Worm (Caenorhabditis elegans) whole organism, L4 larva: ENCODE results near the gene C38C6.3.

Experiments
- D1046.2 ChIP-seq: fragments of 200-800 bp; sonication (Bioruptor generic); IDR thresholded peaks from 2 replicates; pipeline ENCODE4 v1.3.6; 2022; ENCODE audit warnings: missing genetic modification characterization, missing compliant biosample characterization
- F10B5.3 ChIP-seq: sonication (generic microtip); optimal IDR thresholded peaks from 2 replicates; lab custom pipeline; 2016; ENCODE audit warnings: mild to moderate bottlenecking, missing genetic modification characterization, missing compliant biosample characterization
- F44E2.7 ChIP-seq: fragments of 200-800 bp; sonication (Bioruptor generic); IDR thresholded peaks from 2 replicates; pipeline ENCODE4 v2.1.2; 2022; ENCODE audit warnings: missing genetic modification characterization, missing compliant biosample characterization
- F49E8.2 ChIP-seq: sonication (generic microtip); optimal IDR thresholded peaks from 2 replicates; lab custom pipeline; 2016; ENCODE audit warnings: missing compliant biosample characterization, mild to moderate bottlenecking, missing genetic modification characterization, borderline replicate concordance
- Y48G9A.11 ChIP-seq: fragments of 200-800 bp; sonication (Bioruptor generic); IDR thresholded peaks from 2 replicates; pipeline ENCODE4 v1.3.6; 2022; ENCODE audit warnings: missing genetic modification reagents, missing genetic modification characterization, missing compliant biosample characterization
- ZK337.2 ChIP-seq: fragments of 200-800 bp; sonication (Bioruptor generic); IDR thresholded peaks from 2 replicates; pipeline ENCODE4 v1.3.6; 2022; ENCODE audit warnings: missing genetic modification reagents, missing genetic modification characterization, missing compliant biosample characterization
- ZK546.5 ChIP-seq, 2 experiments: sonication (generic microtip); optimal IDR thresholded peaks; 2 replicates each; lab custom pipeline; 2017; ENCODE audit warnings: missing biosample characterization in 2 of 2, missing genetic modification characterization in 2 of 2
- aha-1 ChIP-seq: fragments of 150-350 bp; peaks from one replicate; lab custom pipeline; 2014; ENCODE audit warnings: missing biosample characterization, missing genetic modification characterization
- ceh-20 ChIP-seq: fragments of 200-800 bp; sonication (Bioruptor generic); IDR thresholded peaks from 2 replicates; pipeline ENCODE4 v1.3.6; 2022; ENCODE audit warnings: missing genetic modification reagents, missing genetic modification characterization, missing compliant biosample characterization
- ceh-62 ChIP-seq: sonication (generic microtip); optimal IDR thresholded peaks from 2 replicates; lab custom pipeline; 2017; ENCODE audit warnings: missing biosample characterization, missing genetic modification characterization
- ces-1 ChIP-seq: fragments of 150-350 bp; sonication (generic microtip); optimal IDR thresholded peaks from 4 replicates; lab custom pipeline; 2014; ENCODE audit warnings: missing biosample characterization, missing genetic modification reagents, missing genetic modification characterization
- cey-2 ChIP-seq: sonication (generic microtip); optimal IDR thresholded peaks from 3 replicates; lab custom pipeline; 2017; ENCODE audit warnings: missing genetic modification characterization, mild to moderate bottlenecking, missing compliant biosample characterization, antibody characterized with exemption, borderline replicate concordance; ENCODE audit not compliant: insufficient read depth
- ctbp-1 ChIP-seq: fragments of 200-800 bp; sonication (Bioruptor generic); IDR thresholded peaks from 2 replicates; pipeline ENCODE4 v1.3.6; 2022; ENCODE audit warnings: missing genetic modification reagents, missing genetic modification characterization, missing compliant biosample characterization
- daf-19 ChIP-seq: fragments of 200-800 bp; sonication (Bioruptor generic); conservative IDR thresholded peaks from 2 replicates; pipeline ENCODE4 v1.3.6; 2022; ENCODE audit warnings: missing genetic modification characterization, missing compliant biosample characterization
- dmd-8 ChIP-seq: fragments of 200-800 bp; sonication (Bioruptor generic); IDR thresholded peaks from 2 replicates; pipeline ENCODE4 v1.3.6; 2022; ENCODE audit warnings: missing genetic modification characterization, missing compliant biosample characterization
- fos-1 ChIP-seq: fragments of 150-350 bp; optimal IDR thresholded peaks from 2 replicates; lab custom pipeline; 2014; ENCODE audit warnings: missing biosample characterization, missing genetic modification characterization
- hif-1 ChIP-seq, 2 experiments: sonication (generic microtip); optimal IDR thresholded peaks; 2 replicates each; lab custom pipeline; 2016 to 2017; ENCODE audit warnings: missing compliant biosample characterization in 2 of 2, missing genetic modification characterization in 2 of 2, missing genetic modification reagents in 2 of 2, missing genotype in 2 of 2, mild to moderate bottlenecking in 1 of 2
- hlh-30 ChIP-seq: sonication (generic microtip); optimal IDR thresholded peaks from 2 replicates; lab custom pipeline; 2017; ENCODE audit warnings: antibody characterized with exemption, mild to moderate bottlenecking, missing genetic modification characterization, missing compliant biosample characterization; ENCODE audit not compliant: insufficient read depth
- hmg-1.1 ChIP-seq: fragments of 200-800 bp; sonication (Bioruptor generic); IDR thresholded peaks from 2 replicates; pipeline ENCODE4 v1.3.6; 2022; ENCODE audit warnings: missing genetic modification reagents, missing genetic modification characterization, missing compliant biosample characterization
- lir-3 ChIP-seq: sonication (generic microtip); optimal IDR thresholded peaks from 2 replicates; lab custom pipeline; 2016; ENCODE audit warnings: mild to moderate bottlenecking, missing genetic modification characterization, missing compliant biosample characterization
- mdl-1 ChIP-seq, 2 experiments: fragments of 150-350 bp in 1 of 2; sonication (generic microtip) in 1 of 2; optimal IDR thresholded peaks; 2 replicates each; lab custom pipeline; 2014 to 2017; ENCODE audit warnings: missing biosample characterization in 2 of 2, missing genetic modification characterization in 2 of 2
- mdt-29 ChIP-seq: fragments of 200-800 bp; sonication (Bioruptor generic); IDR thresholded peaks from 2 replicates; pipeline ENCODE4 v1.3.6; 2022; ENCODE audit warnings: missing genetic modification reagents, missing genetic modification characterization, missing compliant biosample characterization
- mes-2 ChIP-seq: sonication (generic microtip); optimal IDR thresholded peaks from 2 replicates; lab custom pipeline; 2016; ENCODE audit warnings: missing genotype, mild to moderate bottlenecking, missing genetic modification characterization, missing compliant biosample characterization; ENCODE audit not compliant: poor library complexity, severe bottlenecking
- mxl-3 ChIP-seq: fragments of 200-800 bp; sonication (Bioruptor generic); optimal IDR thresholded peaks from 2 replicates; lab custom pipeline; 2018; ENCODE audit warnings: mild to moderate bottlenecking, missing genetic modification characterization, missing compliant biosample characterization
- nhr-28 ChIP-seq: fragments of 150-350 bp; optimal IDR thresholded peaks from 2 replicates; lab custom pipeline; 2014; ENCODE audit warnings: missing biosample characterization, missing genetic modification characterization
- nhr-42 ChIP-seq: fragments of 200-800 bp; sonication (Bioruptor generic); IDR thresholded peaks from 2 replicates; pipeline ENCODE4 v1.3.6; 2022; ENCODE audit warnings: missing genetic modification characterization, missing compliant biosample characterization
- nhr-6 ChIP-seq: fragments of 150-350 bp; optimal IDR thresholded peaks from 2 replicates; lab custom pipeline; 2014; ENCODE audit warnings: missing biosample characterization, missing genetic modification characterization
- set-16 ChIP-seq: fragments of 200-800 bp; sonication (Bioruptor generic); IDR thresholded peaks from 2 replicates; pipeline ENCODE4 v1.3.6; 2022; ENCODE audit warnings: missing genetic modification reagents, missing genetic modification characterization, missing compliant biosample characterization
- spr-1 ChIP-seq: sonication (generic microtip); optimal IDR thresholded peaks from 2 replicates; lab custom pipeline; 2016; ENCODE audit warnings: mild to moderate bottlenecking, missing genetic modification characterization, missing compliant biosample characterization
- unc-62 ChIP-seq, 3 experiments: fragments of 150-350 bp in 1 of 3; sonication (generic microtip); optimal IDR thresholded peaks in 2 of 3; peaks in 1 of 3; 1 replicate in 1 of 3; 2 replicates in 2 of 3; lab custom pipeline; 2014 to 2017; ENCODE audit warnings: missing biosample characterization in 3 of 3, missing genetic modification characterization in 3 of 3, missing genetic modification reagents in 3 of 3, missing genotype in 1 of 3
- zfp-2 ChIP-seq: sonication (generic microtip); optimal IDR thresholded peaks from 2 replicates; lab custom pipeline; 2016; ENCODE audit warnings: mild to moderate bottlenecking, missing genetic modification characterization, missing compliant biosample characterization
- zip-11 ChIP-seq: fragments of 200-800 bp; sonication (Bioruptor generic); IDR thresholded peaks from 2 replicates; pipeline ENCODE4 v1.3.6; 2022; ENCODE audit warnings: missing genetic modification characterization, missing compliant biosample characterization

Gene C38C6.3

ce11 chrII:14672095-14672494 lies 39.2 kb downstream of the C38C6.3 start:
- TF ChIP-seq lir-3 (no peak), unc-62 (GFP tag; optimal IDR thresholded peaks at IDR 0.05 in 1 of 2; lab: Kevin White, UChicago) (peak in 1 of 2 experiments; percentile 87), unc-62 (tag; optimal IDR thresholded peaks at IDR 0.05; lab: Kevin White, UChicago) (no peak)
- TF ChIP-seq, all 104 proteins: peak for 1

- TF ChIP-seq mdt-29 (GFP tag; lab: Robert Waterston, UW) (no peak), F49E8.2 (tag; lab: Kevin White, UChicago) (no peak), ZK337.2 (GFP tag; lab: Robert Waterston, UW) (no peak), mxl-3 (GFP tag; lab: Kevin White, UChicago) (peak; percentile 76), ctbp-1 (no peak), ces-1 (GFP tag; lab: Kevin White, UChicago) (no peak), hlh-30 (no peak), daf-19 (GFP tag; lab: Robert Waterston, UW) (no peak), mdl-1 (tag; optimal IDR thresholded peaks at IDR 0.05; lab: Kevin White, UChicago) (peak in 1 of 2 experiments; percentile 41), unc-62 (GFP tag; optimal IDR thresholded peaks at IDR 0.05 in 1 of 2; lab: Kevin White, UChicago) (peak in 1 of 2 experiments; percentile 68), unc-62 (tag; optimal IDR thresholded peaks at IDR 0.05; lab: Kevin White, UChicago) (no peak), nhr-28 (peak; percentile 42), spr-1 (tag; lab: Kevin White, UChicago) (no peak)
Observed at ce11 chrII:14673636-14674035, 40.7 kb downstream of the C38C6.3 start.

- TF ChIP-seq ceh-62 (tag; lab: Kevin White, UChicago) (no peak), mes-2 (tag; lab: Kevin White, UChicago) (no peak), hif-1 (tag; optimal IDR thresholded peaks at IDR 0.05; lab: Kevin White, UChicago) (no peak), mxl-3 (GFP tag; lab: Kevin White, UChicago) (peak; percentile 4), lir-3 (no peak), nhr-6 (tag; lab: Kevin White, UChicago) (no peak), D1046.2 (no peak), zip-11 (GFP tag; lab: Robert Waterston, UW) (no peak), aha-1 (tag; lab: Kevin White, UChicago) (peak; percentile 25), nhr-42 (peak; percentile 11; the same call in 1 of the 2 replicates), F44E2.7 (GFP tag; lab: Robert Waterston, UW) (no peak), Y48G9A.11 (GFP tag; lab: Robert Waterston, UW) (no peak), hmg-1.1 (GFP tag; lab: Robert Waterston, UW) (no peak), set-16 (no peak), ces-1 (GFP tag; lab: Kevin White, UChicago) (no peak)
Observed at ce11 chrII:14678157-14678556, 45.2 kb downstream of the C38C6.3 start, which contains the start of gene hhat-1. hhat-1 (plus strand) TSS chrII:14678457.

DNA sequence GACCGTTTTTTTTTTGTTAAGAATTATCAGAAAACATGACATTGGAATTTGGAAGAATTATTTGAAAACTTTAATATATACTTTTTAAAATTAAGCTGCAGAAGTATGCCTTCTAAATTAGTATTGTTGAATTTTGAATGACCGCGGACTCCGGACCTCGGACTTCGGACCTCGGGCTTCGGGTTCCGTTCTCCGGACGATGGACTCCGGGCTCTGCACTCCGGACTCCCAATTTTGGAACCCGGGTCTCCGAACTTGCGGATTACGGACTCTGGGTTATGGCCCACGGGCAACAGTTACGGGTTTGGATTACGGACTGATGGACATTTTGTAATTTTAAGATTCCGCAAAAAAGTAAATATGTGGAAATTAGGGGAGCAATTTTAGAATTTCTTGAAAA lies 50.7 kb downstream of the C38C6.3 start:
- TF ChIP-seq F10B5.3 (tag; lab: Kevin White, UChicago) (no peak), cey-2 (tag; lab: Kevin White, UChicago) (no peak), fos-1 (tag; lab: Kevin White, UChicago) (no peak), zfp-2 (tag; lab: Kevin White, UChicago) (no peak), set-16 (peak; percentile 70), daf-19 (GFP tag; lab: Robert Waterston, UW) (no peak), ZK546.5 (tag; optimal IDR thresholded peaks at IDR 0.05; lab: Kevin White, UChicago) (no peak), ceh-20 (no peak), unc-62 (GFP tag; optimal IDR thresholded peaks at IDR 0.05 in 1 of 2; lab: Kevin White, UChicago) (peak in 1 of 2 experiments; percentile 60), unc-62 (tag; optimal IDR thresholded peaks at IDR 0.05; lab: Kevin White, UChicago) (no peak), dmd-8 (GFP tag; lab: Robert Waterston, UW) (no peak), nhr-28 (no peak)
